Fruit fly (Drosophila melanogaster) whole organism, pupa: ENCODE results near the gene CG32073.

Source experiments
- CG10348 ChIP-seq: fragments of 200-800 bp; sonication (Bioruptor generic); IDR thresholded peaks from 2 replicates; pipeline ENCODE4 v1.3.6; 2022; ENCODE audit warnings: missing biosample characterization, missing genetic modification characterization
- CG12605 ChIP-seq: fragments of 200-800 bp; sonication (Bioruptor generic); IDR thresholded peaks from 2 replicates; pipeline ENCODE4 v1.3.6; 2022; ENCODE audit warnings: missing biosample characterization, missing genetic modification characterization
- CG13204 ChIP-seq: fragments of 200-800 bp; sonication (Bioruptor generic); optimal IDR thresholded peaks from 2 replicates; lab custom pipeline; 2018; ENCODE audit warnings: missing biosample characterization, mild to moderate bottlenecking, missing genetic modification characterization, moderate library complexity
- CG14655 ChIP-seq: fragments of 200-800 bp; sonication (Bioruptor generic); optimal IDR thresholded peaks from 3 replicates; lab custom pipeline; 2017; ENCODE audit warnings: mild to moderate bottlenecking, missing biosample characterization, missing genetic modification reagents, missing genetic modification characterization
- CG15710 ChIP-seq: fragments of 200-800 bp; sonication (Bioruptor generic); optimal IDR thresholded peaks from 2 replicates; lab custom pipeline; 2018; ENCODE audit warnings: missing biosample characterization, mild to moderate bottlenecking, missing genetic modification characterization, moderate library complexity
- CG17806 ChIP-seq: fragments of 200-800 bp; sonication (Bioruptor generic); optimal IDR thresholded peaks from 2 replicates; lab custom pipeline; 2018; ENCODE audit warnings: missing biosample characterization, mild to moderate bottlenecking, missing genetic modification characterization, moderate library complexity
- CG32121 ChIP-seq: fragments of 200-800 bp; sonication (Bioruptor generic); IDR thresholded peaks from 2 replicates; pipeline ENCODE4 v1.3.6; 2022; ENCODE audit warnings: missing biosample characterization, missing genetic modification characterization
- CG34367 ChIP-seq: fragments of 200-800 bp; sonication (Bioruptor generic); optimal IDR thresholded peaks from 2 replicates; lab custom pipeline; 2018; ENCODE audit warnings: missing biosample characterization, mild to moderate bottlenecking, missing genetic modification characterization
- CG4496 ChIP-seq: fragments of 200-800 bp; sonication (Bioruptor generic); IDR thresholded peaks from 3 replicates; pipeline ENCODE4 v1.3.6; 2022; ENCODE audit warnings: missing biosample characterization, missing genetic modification characterization
- CG8159 ChIP-seq: fragments of 200-800 bp; sonication (Bioruptor generic); optimal IDR thresholded peaks from 3 replicates; lab custom pipeline; 2018; ENCODE audit warnings: missing biosample characterization, mild to moderate bottlenecking, missing genetic modification characterization, moderate library complexity
- CG8301 ChIP-seq: fragments of 200-800 bp; sonication (Bioruptor generic); optimal IDR thresholded peaks from 2 replicates; lab custom pipeline; 2018; ENCODE audit warnings: missing biosample characterization, mild to moderate bottlenecking, missing genetic modification characterization
- CG9948 ChIP-seq: fragments of 200-800 bp; sonication (Bioruptor generic); optimal IDR thresholded peaks from 2 replicates; lab custom pipeline; 2018; ENCODE audit warnings: missing biosample characterization, mild to moderate bottlenecking, missing genetic modification characterization, moderate library complexity
- D1 ChIP-seq: fragments of 200-800 bp; sonication (Bioruptor generic); optimal IDR thresholded peaks from 2 replicates; lab custom pipeline; 2018; ENCODE audit warnings: missing biosample characterization, mild to moderate bottlenecking, missing genetic modification characterization, moderate library complexity
- EcR ChIP-seq: fragments of 200-800 bp; sonication (Bioruptor generic); optimal IDR thresholded peaks from 3 replicates; lab custom pipeline; 2019; ENCODE audit warnings: missing biosample characterization, missing genetic modification characterization, mild to moderate bottlenecking, moderate library complexity, missing genetic modification reagents
- Ets98B ChIP-seq: fragments of 200-800 bp; sonication (Bioruptor generic); IDR thresholded peaks from 2 replicates; pipeline ENCODE4 v1.3.6; 2022; ENCODE audit warnings: missing biosample characterization, missing genetic modification characterization
- Pif1A ChIP-seq: fragments of 200-800 bp; sonication (Bioruptor generic); optimal IDR thresholded peaks from 3 replicates; lab custom pipeline; 2016; ENCODE audit warnings: missing biosample characterization, missing genetic modification characterization
- Pif1B ChIP-seq: fragments of 200-800 bp; sonication (Bioruptor generic); optimal IDR thresholded peaks from 3 replicates; lab custom pipeline; 2016; ENCODE audit warnings: missing biosample characterization, missing genetic modification characterization
- Snoo ChIP-seq: fragments of 200-800 bp; sonication (Bioruptor generic); optimal IDR thresholded peaks from 3 replicates; lab custom pipeline; 2017; ENCODE audit warnings: missing biosample characterization, mild to moderate bottlenecking, missing genetic modification characterization, inconsistent platforms
- fd96Ca ChIP-seq: fragments of 200-800 bp; sonication (Bioruptor generic); IDR thresholded peaks from 3 replicates; pipeline ENCODE4 v1.3.6; 2022; ENCODE audit warnings: missing biosample characterization, missing genetic modification characterization
- gl ChIP-seq: fragments of 200-800 bp; sonication (Bioruptor generic); optimal IDR thresholded peaks from 2 replicates; lab custom pipeline; 2018; ENCODE audit warnings: missing biosample characterization, mild to moderate bottlenecking, missing genetic modification characterization
- rn ChIP-seq: fragments of 200-800 bp; sonication (Bioruptor generic); IDR thresholded peaks from 2 replicates; pipeline ENCODE4 v1.3.6; 2022; ENCODE audit warnings: missing biosample characterization, missing genetic modification characterization

The CG32073 gene

DNA sequence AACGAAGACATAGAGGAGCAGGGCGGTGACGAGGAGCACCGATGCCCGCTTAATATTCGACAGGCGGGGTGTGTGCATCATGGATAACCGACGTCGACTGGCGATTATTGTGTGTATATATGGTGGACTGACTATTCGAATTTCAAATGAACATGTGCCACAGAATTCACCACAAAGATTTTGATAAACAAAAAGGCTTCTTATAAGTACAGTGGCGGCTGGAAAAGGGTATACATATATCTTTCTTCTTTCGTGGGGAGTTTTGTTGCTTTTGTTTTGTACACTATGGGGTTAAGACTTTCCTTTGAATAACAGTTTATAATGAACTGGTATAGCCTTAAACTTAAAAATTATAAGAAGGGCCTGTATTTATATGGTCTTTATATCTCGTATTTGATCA is 37.6 kb downstream of the CG32073 start, which contains the start of gene CG6310:
Gene CG6310 (minus strand): TSS at position 101 of the 400 bp plus-strand sequence.
- TF ChIP-seq fd96Ca (GFP tag; lab: Robert Waterston, UW) (no peak), CG9948 (tag; lab: Kevin White, UChicago) (no peak)

DNA sequence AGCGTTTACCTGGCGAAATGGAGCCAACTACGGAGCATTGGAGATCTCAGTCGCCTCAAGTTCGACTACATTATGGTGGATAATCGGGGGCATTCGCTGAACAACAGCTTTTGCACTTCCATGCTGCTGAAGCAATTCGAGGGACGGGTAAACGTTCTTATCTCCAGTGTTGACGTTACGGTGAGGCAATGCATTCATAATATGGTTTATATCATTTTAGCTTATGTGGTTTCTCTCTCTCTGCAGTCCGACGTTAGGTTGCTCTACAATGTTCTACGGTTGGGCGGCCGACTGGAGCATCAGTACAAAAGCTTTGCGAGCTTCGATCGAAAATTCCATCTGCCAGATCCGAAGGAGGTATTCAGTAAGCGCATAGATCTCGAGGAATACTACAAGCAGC is 41.5 kb downstream of the CG32073 start:
- TF ChIP-seq CG32121 = peak; percentile 16; the same call in 1 of the 2 replicates
- TF ChIP-seq CG13204 = no peak
- no peak for TF ChIP-seq D1 (tag; lab: Kevin White, UChicago)
- no peak for TF ChIP-seq EcR
- no peak for TF ChIP-seq CG8301

DNA sequence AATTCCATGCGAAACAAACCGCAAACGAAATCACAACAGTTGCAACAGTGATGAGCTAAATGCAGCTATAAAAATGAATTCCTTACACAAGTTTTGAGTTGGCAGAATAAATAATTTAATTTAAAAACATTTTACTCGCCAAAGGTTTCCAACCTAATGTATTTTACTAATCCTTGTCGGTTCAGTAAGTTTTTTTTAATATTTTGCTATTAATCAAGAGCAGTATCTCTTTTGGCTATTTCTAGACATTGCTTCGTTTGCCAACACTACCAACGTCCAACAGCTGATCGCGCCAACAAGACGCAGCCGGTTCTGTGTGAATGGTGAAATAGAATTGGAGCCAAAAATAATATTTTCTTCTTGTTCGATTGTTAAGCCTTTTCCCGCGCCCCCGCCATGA is 42.7 kb downstream of the CG32073 start, which contains the start of the genes CG32075, CG45101 and SuUR:
Gene CG32075 (minus strand): TSS at position 253 of the 400 bp plus-strand sequence.
Gene CG45101 (plus strand): TSS at position 303 of the 400 bp plus-strand sequence.
Gene SuUR (plus strand): TSS at position 303 of the 400 bp plus-strand sequence.
- TF ChIP-seq CG13204 = no peak
- peak; percentile 52; the same call in 2 of the 3 replicates for TF ChIP-seq fd96Ca (GFP tag; lab: Robert Waterston, UW)
- no peak for TF ChIP-seq CG10348 (GFP tag; lab: Robert Waterston, UW)
- TF ChIP-seq CG32121 = peak; percentile 86
- TF ChIP-seq gl = no peak
- TF ChIP-seq CG8159 (tag; lab: Kevin White, UChicago) = peak; percentile 52
- TF ChIP-seq Pif1A (GFP tag; lab: Kevin White, UChicago) = peak; percentile 78
- peak; percentile 77 for TF ChIP-seq Ets98B (GFP tag; lab: Robert Waterston, UW)
- TF ChIP-seq EcR = no peak
- TF ChIP-seq CG14655 (GFP tag; lab: Kevin White, UChicago) = no peak
- TF ChIP-seq Snoo (tag; lab: Kevin White, UChicago) = peak; percentile 76
- TF ChIP-seq Pif1B (GFP tag; lab: Kevin White, UChicago) = peak; percentile 71
- TF ChIP-seq CG12605 (GFP tag; lab: Robert Waterston, UW) = no peak
- TF ChIP-seq rn (GFP tag; lab: Robert Waterston, UW) = peak; percentile 69
- peak; percentile 70 for TF ChIP-seq CG8301
- peak; percentile 83 for TF ChIP-seq CG4496 (GFP tag; lab: Robert Waterston, UW)
- TF ChIP-seq CG34367 (tag; lab: Kevin White, UChicago) = peak; percentile 56
- peak; percentile 75 for TF ChIP-seq CG17806 (tag; lab: Kevin White, UChicago)
- peak; percentile 74 for TF ChIP-seq CG9948 (tag; lab: Kevin White, UChicago)
- no peak for TF ChIP-seq D1 (tag; lab: Kevin White, UChicago)
- TF ChIP-seq CG15710 (tag; lab: Kevin White, UChicago) = peak; percentile 78

DNA sequence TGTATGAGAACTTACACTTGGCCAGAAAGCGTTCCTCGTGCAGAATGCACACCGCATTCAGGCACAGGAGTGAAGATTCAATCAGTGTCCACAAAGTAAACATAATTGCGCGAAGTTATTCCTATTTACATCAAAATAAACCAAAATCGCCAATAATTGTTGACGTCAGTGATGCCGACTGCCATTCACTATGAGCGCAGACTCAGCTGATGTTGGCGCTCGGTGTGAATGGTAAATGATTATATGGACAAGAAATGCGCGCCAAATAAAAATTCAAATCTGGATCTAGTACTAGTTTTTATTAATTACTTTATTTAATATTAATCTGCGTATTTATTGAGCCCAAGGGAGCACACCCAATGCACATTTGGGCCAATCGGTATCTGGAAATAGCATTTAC is 44.9 kb downstream of the CG32073 start, which contains the start of gene CG32069:
Gene CG32069 (minus strand): TSS at position 174 of the 400 bp plus-strand sequence.
- no peak for TF ChIP-seq CG14655 (GFP tag; lab: Kevin White, UChicago)
- TF ChIP-seq CG8301 = no peak
- TF ChIP-seq rn (GFP tag; lab: Robert Waterston, UW) = no peak
- TF ChIP-seq CG12605 (GFP tag; lab: Robert Waterston, UW) = no peak
- TF ChIP-seq gl = no peak
- no peak for TF ChIP-seq Snoo (tag; lab: Kevin White, UChicago)
- no peak for TF ChIP-seq Ets98B (GFP tag; lab: Robert Waterston, UW)
- TF ChIP-seq CG4496 (GFP tag; lab: Robert Waterston, UW) = no peak
- no peak for TF ChIP-seq CG17806 (tag; lab: Kevin White, UChicago)
- no peak for TF ChIP-seq Pif1B (GFP tag; lab: Kevin White, UChicago)
- no peak for TF ChIP-seq CG13204
- TF ChIP-seq CG9948 (tag; lab: Kevin White, UChicago) = no peak
- TF ChIP-seq CG32121 = no peak
- no peak for TF ChIP-seq EcR
- TF ChIP-seq Pif1A (GFP tag; lab: Kevin White, UChicago) = no peak

DNA sequence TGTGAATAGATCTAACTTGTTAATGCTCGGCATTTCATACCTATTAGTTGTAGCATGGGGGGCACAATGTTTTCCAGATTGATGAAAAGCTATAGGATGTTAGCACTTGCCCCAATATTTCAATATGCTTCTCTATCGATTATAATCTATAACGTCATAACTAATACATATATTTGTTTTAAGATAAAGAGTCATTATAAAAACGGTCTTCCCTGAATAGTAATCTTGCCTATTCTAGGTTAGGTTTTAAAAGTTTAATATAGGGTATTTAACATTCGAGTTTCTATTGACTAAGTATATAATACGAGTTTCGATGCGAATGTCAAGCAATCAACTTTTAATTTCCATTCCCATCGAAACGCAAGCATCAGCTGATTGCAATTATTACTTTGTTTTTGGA is 46.2 kb downstream of the CG32073 start, which contains the start of the genes CG6321 and Blos2:
Gene CG6321 (minus strand): TSS at position 25 of the 400 bp plus-strand sequence.
Gene Blos2 (plus strand): TSS at position 372 of the 400 bp plus-strand sequence.
- TF ChIP-seq CG32121 (peak; percentile 69), CG10348 (GFP tag; lab: Robert Waterston, UW) (no peak), Snoo (tag; lab: Kevin White, UChicago) (peak; percentile 58), CG14655 (GFP tag; lab: Kevin White, UChicago) (peak; percentile 74), fd96Ca (GFP tag; lab: Robert Waterston, UW) (no peak), Pif1B (GFP tag; lab: Kevin White, UChicago) (peak; percentile 69), Ets98B (GFP tag; lab: Robert Waterston, UW) (peak; percentile 73), CG9948 (tag; lab: Kevin White, UChicago) (peak; percentile 72), CG12605 (GFP tag; lab: Robert Waterston, UW) (peak; percentile 76), CG17806 (tag; lab: Kevin White, UChicago) (peak; percentile 75), CG34367 (tag; lab: Kevin White, UChicago) (peak; percentile 66), D1 (tag; lab: Kevin White, UChicago) (no peak), EcR (no peak), gl (peak; percentile 0), rn (GFP tag; lab: Robert Waterston, UW) (no peak), CG4496 (GFP tag; lab: Robert Waterston, UW) (peak; percentile 70; the same call in 2 of the 3 replicates), CG8159 (tag; lab: Kevin White, UChicago) (peak; percentile 77), CG15710 (tag; lab: Kevin White, UChicago) (peak; percentile 70), Pif1A (GFP tag; lab: Kevin White, UChicago) (peak; percentile 69), CG8301 (peak; percentile 77), CG13204 (no peak)
